Fruit fly (Drosophila melanogaster) whole organism, embryonic: Measurements from ENCODE around the gene CG7231.
A peak's percentile ranks its signal among the peaks of the same experiment; 100 is the strongest.

Source experiments
- CG10321 ChIP-seq: fragments of 200-800 bp; sonication (Bioruptor generic); IDR thresholded peaks from 2 replicates; pipeline ENCODE4 v1.3.6; 2022; ENCODE audit warnings: missing biosample characterization, missing genetic modification characterization
- CG12071 ChIP-seq: fragments of 200-800 bp; sonication (Bioruptor generic); optimal IDR thresholded peaks from 3 replicates; lab custom pipeline; 2018; ENCODE audit warnings: missing biosample characterization, mild to moderate bottlenecking, missing genetic modification characterization
- CG12219 ChIP-seq: fragments of 200-800 bp; sonication (Bioruptor generic); optimal IDR thresholded peaks from 3 replicates; lab custom pipeline; 2018; ENCODE audit warnings: missing biosample characterization, mild to moderate bottlenecking, missing genetic modification characterization
- CG12299 ChIP-seq: fragments of 200-800 bp; sonication (Bioruptor generic); optimal IDR thresholded peaks from 2 replicates; lab custom pipeline; 2018; ENCODE audit warnings: missing biosample characterization, mild to moderate bottlenecking, missing genetic modification characterization
- CG12659 ChIP-seq: fragments of 200-800 bp; sonication (Bioruptor generic); optimal IDR thresholded peaks from 3 replicates; lab custom pipeline; 2017; ENCODE audit warnings: mild to moderate bottlenecking, missing biosample characterization, missing genetic modification reagents, missing genetic modification characterization
- CG15073 ChIP-seq: fragments of 200-800 bp; sonication (Bioruptor generic); optimal IDR thresholded peaks from 2 replicates; lab custom pipeline; 2016; ENCODE audit warnings: missing biosample characterization, missing genetic modification characterization
- CG15514 ChIP-seq: fragments of 200-800 bp; sonication (Bioruptor generic); optimal IDR thresholded peaks from 3 replicates; lab custom pipeline; 2017; ENCODE audit warnings: missing biosample characterization, missing genetic modification characterization, mild to moderate bottlenecking, moderate library complexity, missing genetic modification reagents
- CG1603 ChIP-seq: fragments of 200-800 bp; sonication (Bioruptor generic); optimal IDR thresholded peaks from 2 replicates; lab custom pipeline; 2019; ENCODE audit warnings: missing biosample characterization, mild to moderate bottlenecking, missing genetic modification characterization, moderate library complexity
- CG16863 ChIP-seq: fragments of 200-800 bp; sonication (Bioruptor generic); optimal IDR thresholded peaks from 3 replicates; lab custom pipeline; 2016; ENCODE audit warnings: missing biosample characterization, missing genetic modification characterization
- CG17385 ChIP-seq: fragments of 200-800 bp; sonication (Bioruptor generic); optimal IDR thresholded peaks from 3 replicates; lab custom pipeline; 2018; ENCODE audit warnings: missing biosample characterization, mild to moderate bottlenecking, missing genetic modification characterization
- CG1832 ChIP-seq: fragments of 200-800 bp; sonication (Bioruptor generic); optimal IDR thresholded peaks from 2 replicates; lab custom pipeline; 2017; ENCODE audit warnings: missing biosample characterization, mild to moderate bottlenecking, missing genetic modification characterization, inconsistent platforms
- CG2199 ChIP-seq: fragments of 200-800 bp; sonication (Bioruptor generic); IDR thresholded peaks from 3 replicates; pipeline ENCODE4 v1.3.6; 2022; ENCODE audit warnings: missing biosample characterization, missing genetic modification characterization
- CG2712 ChIP-seq: fragments of 200-800 bp; optimal IDR thresholded peaks from 3 replicates; lab custom pipeline; 2019; ENCODE audit warnings: missing biosample characterization, mild to moderate bottlenecking, missing genetic modification characterization, moderate library complexity
- CG31441 ChIP-seq: fragments of 200-800 bp; sonication (Bioruptor generic); IDR thresholded peaks from 2 replicates; pipeline ENCODE4 v1.3.6; 2022; ENCODE audit warnings: missing biosample characterization, missing genetic modification characterization
- CG3163 ChIP-seq: fragments of 200-800 bp; sonication (Bioruptor generic); optimal IDR thresholded peaks from 3 replicates; lab custom pipeline; 2016; ENCODE audit warnings: missing biosample characterization, missing genetic modification characterization
- CG32532 ChIP-seq: fragments of 200-800 bp; sonication (Bioruptor generic); IDR thresholded peaks from 2 replicates; pipeline ENCODE4 v1.3.6; 2022; ENCODE audit warnings: missing biosample characterization, missing genetic modification characterization
- CG5953 ChIP-seq: fragments of 200-800 bp; sonication (Bioruptor generic); IDR thresholded peaks from 2 replicates; pipeline ENCODE4 v1.3.6; 2022; ENCODE audit warnings: missing biosample characterization, missing genetic modification characterization
- CG6254 ChIP-seq: fragments of 200-800 bp; sonication (Bioruptor generic); optimal IDR thresholded peaks from 3 replicates; lab custom pipeline; 2017; ENCODE audit warnings: mild to moderate bottlenecking, missing biosample characterization, missing genetic modification reagents, missing genetic modification characterization
- CG6791 ChIP-seq: fragments of 200-800 bp; sonication (Bioruptor generic); IDR thresholded peaks from 3 replicates; pipeline ENCODE4 v1.3.6; 2022; ENCODE audit warnings: missing biosample characterization, missing genetic modification characterization; ENCODE audit not compliant: partially characterized antibody
- CG6813 ChIP-seq: fragments of 200-800 bp; sonication (Bioruptor generic); optimal IDR thresholded peaks from 2 replicates; lab custom pipeline; 2017; ENCODE audit warnings: missing biosample characterization, missing genetic modification characterization, mild to moderate bottlenecking, moderate library complexity, missing genetic modification reagents
- CG8290 ChIP-seq, 3 experiments: fragments of 200-800 bp; sonication (Bioruptor generic); optimal IDR thresholded peaks; 2 replicates each; lab custom pipeline; 2016 to 2019; ENCODE audit warnings: missing biosample characterization in 3 of 3, missing genetic modification characterization in 3 of 3, mild to moderate bottlenecking in 2 of 3, moderate library complexity in 1 of 3
- CG8478 ChIP-seq: fragments of >200 bp; optimal IDR thresholded peaks from 2 replicates; lab custom pipeline; 2018
- CG9215 ChIP-seq: fragments of 200-800 bp; sonication (Bioruptor generic); IDR thresholded peaks from 2 replicates; pipeline ENCODE4 v1.3.6; 2022; ENCODE audit warnings: missing biosample characterization, missing genetic modification characterization
- CG9932 ChIP-seq: fragments of 200-800 bp; sonication (Bioruptor generic); IDR thresholded peaks from 2 replicates; pipeline ENCODE4 v1.3.6; 2022; ENCODE audit warnings: missing biosample characterization, missing genetic modification characterization
- D19A ChIP-seq: fragments of 200-800 bp; optimal IDR thresholded peaks from 3 replicates; lab custom pipeline; 2019; ENCODE audit warnings: missing biosample characterization, mild to moderate bottlenecking, missing genetic modification characterization, moderate library complexity
- Dad ChIP-seq: fragments of 200-800 bp; sonication (Bioruptor generic); optimal IDR thresholded peaks from 3 replicates; lab custom pipeline; 2016; ENCODE audit warnings: missing biosample characterization, missing genetic modification characterization
- Deaf1 ChIP-seq: fragments of 200-800 bp; optimal IDR thresholded peaks from 3 replicates; lab custom pipeline; 2019; ENCODE audit warnings: missing biosample characterization, mild to moderate bottlenecking, missing genetic modification characterization, moderate library complexity
- MESR4 ChIP-seq: fragments of 200-800 bp; sonication (Bioruptor generic); optimal IDR thresholded peaks from 2 replicates; lab custom pipeline; 2018; ENCODE audit warnings: missing biosample characterization, mild to moderate bottlenecking, missing genetic modification characterization, moderate library complexity
- Med ChIP-seq: fragments of 200-800 bp; sonication (Bioruptor generic); peaks from one replicate; lab custom pipeline; 2016; ENCODE audit warnings: missing biosample characterization, missing genetic modification characterization, mild to moderate bottlenecking, inconsistent platforms, moderate library complexity
- Pdp1 ChIP-seq, 2 experiments: fragments of 200-800 bp; sonication (Bioruptor generic); optimal IDR thresholded peaks; 3 replicates each; lab custom pipeline; 2016; ENCODE audit warnings: missing biosample characterization in 2 of 2, missing genetic modification characterization in 2 of 2, mild to moderate bottlenecking in 1 of 2, moderate library complexity in 1 of 2
- Trl ChIP-seq, 3 experiments: fragments of >200 bp in 2 of 3; fragments of 200-800 bp in 1 of 3; sonication (Bioruptor generic) in 1 of 3; optimal IDR thresholded peaks; 2 replicates in 1 of 3; 3 replicates in 2 of 3; lab custom pipeline; 2016 to 2017; ENCODE audit warnings: missing biosample characterization in 1 of 3, missing genetic modification characterization in 1 of 3
- cg ChIP-seq: fragments of 200-800 bp; sonication (Bioruptor generic); optimal IDR thresholded peaks from 3 replicates; lab custom pipeline; 2019; ENCODE audit warnings: missing biosample characterization, mild to moderate bottlenecking, missing genetic modification characterization, moderate library complexity
- chinmo ChIP-seq: fragments of 200-800 bp; sonication (Bioruptor generic); IDR thresholded peaks from 4 replicates; pipeline ENCODE4 v1.3.6; 2022; ENCODE audit warnings: missing biosample characterization, missing genetic modification characterization; ENCODE audit not compliant: partially characterized antibody
- crol ChIP-seq: fragments of 200-800 bp; sonication (Bioruptor generic); IDR thresholded peaks from 2 replicates; pipeline ENCODE4 v1.3.6; 2022; ENCODE audit warnings: missing biosample characterization, missing genetic modification characterization
- emc ChIP-seq: fragments of 200-800 bp; sonication (Bioruptor generic); optimal IDR thresholded peaks from 2 replicates; lab custom pipeline; 2016; ENCODE audit warnings: missing biosample characterization, missing genetic modification characterization
- gcm2 ChIP-seq: fragments of 200-800 bp; sonication (Bioruptor generic); optimal IDR thresholded peaks from 2 replicates; lab custom pipeline; 2016; ENCODE audit warnings: missing biosample characterization, missing genetic modification characterization
- gro ChIP-seq: fragments of 200-800 bp; sonication (Bioruptor generic); optimal IDR thresholded peaks from 2 replicates; lab custom pipeline; 2016; ENCODE audit warnings: missing biosample characterization, missing genetic modification characterization
- lola ChIP-seq, 3 experiments: fragments of >200 bp in 2 of 3; fragments of 200-800 bp in 1 of 3; sonication (Bioruptor generic) in 1 of 3; optimal IDR thresholded peaks; 2 replicates each; lab custom pipeline; 2017 to 2019; ENCODE audit warnings: missing biosample characterization in 3 of 3, missing genetic modification characterization in 3 of 3, mild to moderate bottlenecking in 1 of 3, moderate library complexity in 1 of 3
- nau ChIP-seq: fragments of 200-800 bp; sonication (Bioruptor generic); optimal IDR thresholded peaks from 3 replicates; lab custom pipeline; 2017; ENCODE audit warnings: missing biosample characterization, mild to moderate bottlenecking, missing genetic modification characterization, missing genetic modification reagents
- nom ChIP-seq: fragments of 200-800 bp; sonication (Bioruptor generic); optimal IDR thresholded peaks from 2 replicates; lab custom pipeline; 2017; ENCODE audit warnings: missing biosample characterization, missing genetic modification characterization, mild to moderate bottlenecking, moderate library complexity, missing genetic modification reagents
- prd ChIP-seq, 3 experiments: fragments of >200 bp in 2 of 3; fragments of 200-800 bp in 1 of 3; sonication (Bioruptor generic) in 1 of 3; optimal IDR thresholded peaks in 2 of 3; IDR thresholded peaks in 1 of 3; 2 replicates in 2 of 3; 3 replicates in 1 of 3; pipeline versions ENCODE4 v1.3.6 to Lab custom; 2017 to 2022; ENCODE audit warnings: missing biosample characterization in 1 of 3, missing genetic modification characterization in 1 of 3
- row ChIP-seq: fragments of 200-800 bp; sonication (Bioruptor generic); IDR thresholded peaks from 3 replicates; pipeline ENCODE4 v1.3.6; 2022; ENCODE audit warnings: missing biosample characterization, missing genetic modification characterization
- sd ChIP-seq: fragments of 200-800 bp; sonication (Bioruptor generic); optimal IDR thresholded peaks from 3 replicates; lab custom pipeline; 2018; ENCODE audit warnings: missing biosample characterization, mild to moderate bottlenecking, missing genetic modification characterization, moderate library complexity
- seq ChIP-seq: fragments of 200-800 bp; sonication (Bioruptor generic); IDR thresholded peaks from 2 replicates; pipeline ENCODE4 v1.3.6; 2022; ENCODE audit warnings: missing biosample characterization, missing genetic modification characterization
- sr ChIP-seq: fragments of 200-800 bp; sonication (Bioruptor generic); IDR thresholded peaks from 3 replicates; pipeline ENCODE4 v1.3.6; 2022; ENCODE audit warnings: missing biosample characterization, missing genetic modification characterization
- unc-4 ChIP-seq: fragments of 200-800 bp; sonication (Bioruptor generic); IDR thresholded peaks from 2 replicates; pipeline ENCODE4 v1.3.6; 2022; ENCODE audit warnings: missing biosample characterization, missing genetic modification characterization; ENCODE audit not compliant: partially characterized antibody
- vfl ChIP-seq: fragments of 200-800 bp; sonication (Bioruptor generic); optimal IDR thresholded peaks from 2 replicates; lab custom pipeline; 2016; ENCODE audit warnings: missing biosample characterization, missing genetic modification characterization
- zen2 ChIP-seq: fragments of 200-800 bp; sonication (Bioruptor generic); IDR thresholded peaks from 3 replicates; pipeline ENCODE4 v1.3.6; 2022; ENCODE audit warnings: missing biosample characterization, missing genetic modification characterization; ENCODE audit not compliant: partially characterized antibody

The CG7231 gene

dm6 chr2L:8031588-8031987 is 47.8 kb downstream of the CG7231 start:
- TF ChIP-seq prd (optimal IDR thresholded peaks at IDR 0.05; lab: Kevin White, UChicago): no peak
- no peak for TF ChIP-seq prd (GFP tag; IDR thresholded peaks at IDR 0.05; lab: Robert Waterston, UW)
- TF ChIP-seq emc (GFP tag; lab: Kevin White, UChicago): no peak
- no peak for TF ChIP-seq CG6791
- no peak for TF ChIP-seq CG9932 (GFP tag; lab: Robert Waterston, UW)
- peak; percentile 69 for TF ChIP-seq CG17385 (GFP tag; lab: Kevin White, UChicago)
- no peak for TF ChIP-seq vfl (GFP tag; lab: Kevin White, UChicago)
- TF ChIP-seq Pdp1 (GFP tag; optimal IDR thresholded peaks at IDR 0.05; lab: Kevin White, UChicago): peak in 1 of 2 experiments; percentile 29
- TF ChIP-seq MESR4: no peak
- TF ChIP-seq CG31441 (GFP tag; lab: Robert Waterston, UW): no peak
- no peak for TF ChIP-seq CG12219
- peak; percentile 26; the same call in 1 of the 2 replicates for TF ChIP-seq CG9215 (GFP tag; lab: Robert Waterston, UW)
- TF ChIP-seq CG8290 (GFP tag; optimal IDR thresholded peaks at IDR 0.05; lab: Kevin White, UChicago): no peak
- peak in 1 of 2 experiments; percentile 47 for TF ChIP-seq CG8290 (tag; optimal IDR thresholded peaks at IDR 0.05; lab: Kevin White, UChicago)
- TF ChIP-seq CG2199: 0 out of 3 replicates have a peak, but pooled peaks have one; percentile 41
- TF ChIP-seq gcm2 (GFP tag; lab: Kevin White, UChicago): no peak
- no peak for TF ChIP-seq CG12659 (GFP tag; lab: Kevin White, UChicago)
- peak; percentile 46 for TF ChIP-seq nom (GFP tag; lab: Kevin White, UChicago)
- TF ChIP-seq CG3163 (GFP tag; lab: Kevin White, UChicago): peak; percentile 79
- peak; percentile 25 for TF ChIP-seq nau (GFP tag; lab: Kevin White, UChicago)
- TF ChIP-seq Deaf1 (tag; lab: Kevin White, UChicago): peak; percentile 38
- peak; percentile 9 for TF ChIP-seq CG6254
- TF ChIP-seq CG32532 (GFP tag; lab: Robert Waterston, UW): peak; percentile 52; the same call in 1 of the 2 replicates
- no peak for TF ChIP-seq CG12071 (GFP tag; lab: Kevin White, UChicago)
- no peak for TF ChIP-seq CG16863 (GFP tag; lab: Kevin White, UChicago)
- 0 out of 2 replicates have a peak, but pooled peaks have one; percentile 36 for TF ChIP-seq unc-4 (GFP tag; lab: Robert Waterston, UW)
- TF ChIP-seq D19A (tag; lab: Kevin White, UChicago): no peak
- TF ChIP-seq zen2 (GFP tag; lab: Robert Waterston, UW): no peak
- TF ChIP-seq CG15073: no peak
- TF ChIP-seq cg: peak; percentile 85
- TF ChIP-seq CG10321 (GFP tag; lab: Robert Waterston, UW): peak; percentile 44; the same call in 1 of the 2 replicates
- peak; percentile 96 for TF ChIP-seq crol
- peak; percentile 27 for TF ChIP-seq CG6813 (GFP tag; lab: Kevin White, UChicago)
- TF ChIP-seq CG12299 (tag; lab: Kevin White, UChicago): no peak
- peak; percentile 12 for TF ChIP-seq CG15514 (GFP tag; lab: Kevin White, UChicago)
- peak; percentile 30; the same call in 2 of the 3 replicates for TF ChIP-seq sr (GFP tag; lab: Robert Waterston, UW)
- peak; percentile 0 for TF ChIP-seq CG1603 (tag; lab: Kevin White, UChicago)
- TF ChIP-seq CG8478 (lab: Kevin White, UChicago): peak; percentile 57
- peak; percentile 95 to 97 for TF ChIP-seq Trl (optimal IDR thresholded peaks at IDR 0.05; lab: Kevin White, UChicago)
- TF ChIP-seq Trl (GFP tag; optimal IDR thresholded peaks at IDR 0.05; lab: Kevin White, UChicago): peak; percentile 67
- TF ChIP-seq CG1832 (GFP tag; lab: Kevin White, UChicago): peak; percentile 68
- peak; percentile 79; the same call in 2 of the 4 replicates for TF ChIP-seq chinmo (GFP tag; lab: Robert Waterston, UW)
- TF ChIP-seq Dad: no peak
- peak; percentile 88 for TF ChIP-seq sd (tag; lab: Kevin White, UChicago)
- TF ChIP-seq gro (GFP tag; lab: Kevin White, UChicago): peak; percentile 5
- peak; percentile 7 for TF ChIP-seq CG2712 (tag; lab: Kevin White, UChicago)
- TF ChIP-seq Med (GFP tag; lab: Kevin White, UChicago): peak; percentile 75
- TF ChIP-seq seq (GFP tag; lab: Robert Waterston, UW): peak; percentile 54; the same call in 1 of the 2 replicates
- 0 out of 3 replicates have a peak, but pooled peaks have one; percentile 11 for TF ChIP-seq row (GFP tag; lab: Robert Waterston, UW)
- no peak for TF ChIP-seq lola (GFP tag; optimal IDR thresholded peaks at IDR 0.05; lab: Kevin White, UChicago)
- TF ChIP-seq CG5953 (GFP tag; lab: Robert Waterston, UW): no peak
